Worm (Caenorhabditis elegans) whole organism, L1 larva: Measurements from ENCODE around the gene lact-5.

Experiments used
- egl-27 ChIP-seq, 2 experiments: fragments of 150-350 bp in 1 of 2; sonication (generic microtip); optimal IDR thresholded peaks; 3 replicates each; lab custom pipeline; 2017 to 2018; ENCODE audit warnings: missing biosample characterization in 2 of 2, missing genetic modification characterization in 2 of 2, missing genetic modification reagents in 2 of 2
- snpc-4 ChIP-seq: fragments of 150-350 bp; optimal IDR thresholded peaks from 2 replicates; lab custom pipeline; 2014; ENCODE audit warnings: missing biosample characterization, missing genetic modification characterization

- TF ChIP-seq snpc-4 (tag; lab: Kevin White, UChicago) (no peak), egl-27 (tag; optimal IDR thresholded peaks at IDR 0.05; lab: Kevin White, UChicago) (no peak)
These were observed 15.3 kb downstream of the lact-5 start for ce11 chrII:4806261-4806660.
